Fruit fly (Drosophila melanogaster): ENCODE data around the gene CG10340.

Gene CG10340

DNA sequence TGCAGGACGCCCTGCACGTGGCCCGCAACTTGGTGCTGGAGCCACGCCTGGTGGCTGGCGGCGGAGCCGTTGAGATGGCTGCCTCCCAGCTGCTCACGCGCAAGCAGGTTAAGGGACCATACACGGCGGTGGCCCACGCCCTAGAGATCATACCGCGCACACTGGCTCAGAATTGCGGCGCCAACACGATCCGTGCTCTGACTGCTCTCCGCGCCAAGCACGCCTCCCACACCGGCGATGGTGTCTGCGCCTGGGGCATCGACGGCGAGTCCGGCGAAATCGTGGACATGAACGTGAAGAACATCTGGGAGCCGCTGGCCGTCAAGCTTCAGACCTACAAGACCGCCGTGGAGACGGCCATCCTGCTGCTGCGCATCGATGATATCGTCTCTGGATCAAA is 35.1 kb upstream of the CG10340 start (continued):
- TF ChIP-seq Med (GFP tag) (peak; percentile 66), B-H2 (GFP tag; optimal IDR thresholded peaks at IDR 0.05) (no peak), Dbx (GFP tag; IDR thresholded peaks at IDR 0.05) (peak; percentile 34; the same call in 1 of the 3 replicates), tap (tag; optimal IDR thresholded peaks at IDR 0.05) (no peak), nerfin-2 (GFP tag; IDR thresholded peaks at IDR 0.05; ENCODE audit: partially characterized antibody) (no peak), slp2 (GFP tag; optimal IDR thresholded peaks at IDR 0.05) (no peak), fd64A (GFP tag; optimal IDR thresholded peaks at IDR 0.05) (no peak), CG8944 (GFP tag; optimal IDR thresholded peaks at IDR 0.05) (no peak), CG34376 (GFP tag; optimal IDR thresholded peaks at IDR 0.05) (no peak)

DNA sequence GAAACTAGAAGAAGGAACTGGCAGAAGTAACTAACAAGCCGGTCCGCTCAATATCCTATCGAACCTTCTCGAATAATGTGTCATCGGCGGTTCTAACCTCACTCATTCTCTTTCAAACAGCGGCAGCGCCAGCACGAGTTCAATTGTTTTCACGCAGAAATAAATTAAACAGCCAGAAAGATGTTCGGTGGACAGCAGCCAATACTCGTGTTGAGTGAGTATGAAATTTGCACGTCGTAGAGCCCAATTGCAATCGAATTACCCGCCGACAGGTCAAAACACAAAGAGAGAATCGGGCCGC is 33.5 kb upstream of the CG10340 start:
- TF ChIP-seq Trl (optimal IDR thresholded peaks at IDR 0.05) (peak in 1 of 2 experiments; percentile 24), Trl (GFP tag; optimal IDR thresholded peaks at IDR 0.05) (no peak), sisA (GFP tag; IDR thresholded peaks at IDR 0.05) (no peak), CG3163 (GFP tag; optimal IDR thresholded peaks at IDR 0.05) (peak; percentile 42), nom (GFP tag; optimal IDR thresholded peaks at IDR 0.05) (peak; percentile 50), CG4820 (GFP tag; optimal IDR thresholded peaks at IDR 0.05) (no peak), kni (GFP tag; optimal IDR thresholded peaks at IDR 0.05) (no peak), CG7839 (tag; optimal IDR thresholded peaks at IDR 0.05) (no peak), CG10462 (GFP tag; optimal IDR thresholded peaks at IDR 0.05) (no peak), CG15601 (tag; optimal IDR thresholded peaks at IDR 0.05) (no peak), mirr (GFP tag; optimal IDR thresholded peaks at IDR 0.05) (peak; percentile 2), E2f2 (GFP tag; IDR thresholded peaks at IDR 0.05) (0 out of 2 replicates have a peak, but pooled peaks have one; percentile 44), unc-4 (GFP tag; IDR thresholded peaks at IDR 0.05; ENCODE audit: partially characterized antibody) (no peak; the same call in 1 of the 2 replicates), Scr (GFP tag; IDR thresholded peaks at IDR 0.05; ENCODE audit: partially characterized antibody) (peak; percentile 50; the same call in 1 of the 2 replicates), esg (GFP tag; conservative IDR thresholded peaks at IDR 0.05) (no peak), nerfin-1 (tag; optimal IDR thresholded peaks at IDR 0.05) (no peak), CG11456 (GFP tag; IDR thresholded peaks at IDR 0.05) (no peak), YL-1 (GFP tag; optimal IDR thresholded peaks at IDR 0.05) (peak; percentile 87), D (optimal IDR thresholded peaks at IDR 0.05) (no peak), D (GFP tag; optimal IDR thresholded peaks at IDR 0.05) (no peak), B-H2 (GFP tag; optimal IDR thresholded peaks at IDR 0.05) (no peak), pzg (GFP tag; optimal IDR thresholded peaks at IDR 0.05) (peak; percentile 1), MESR4 (GFP tag; optimal IDR thresholded peaks at IDR 0.05) (peak; percentile 89), Sin3A (optimal IDR thresholded peaks at IDR 0.05) (peak; percentile 53), CG14441 (GFP tag; IDR thresholded peaks at IDR 0.05) (no peak), CG12071 (GFP tag; optimal IDR thresholded peaks at IDR 0.05) (no peak), gro (GFP tag; optimal IDR thresholded peaks at IDR 0.05) (no peak), bbx (GFP tag; IDR thresholded peaks at IDR 0.05; ENCODE audit: partially characterized antibody) (peak; percentile 2; the same call in 1 of the 2 replicates), klu (GFP tag; IDR thresholded peaks at IDR 0.05) (no peak), ab (GFP tag; optimal IDR thresholded peaks at IDR 0.05) (no peak), CG7556 (GFP tag; optimal IDR thresholded peaks at IDR 0.05) (no peak), Dp (GFP tag; optimal IDR thresholded peaks at IDR 0.05) (peak; percentile 39), CG1602 (GFP tag; optimal IDR thresholded peaks at IDR 0.05) (no peak), Med (GFP tag) (peak; percentile 43), Sry-β (GFP tag; optimal IDR thresholded peaks at IDR 0.05) (no peak), CG42726 (GFP tag; IDR thresholded peaks at IDR 0.05; ENCODE audit: partially characterized antibody) (no peak), trem (tag; optimal IDR thresholded peaks at IDR 0.05) (no peak), CG13287 (GFP tag; IDR thresholded peaks at IDR 0.05; ENCODE audit: partially characterized antibody) (peak; percentile 22; the same call in 1 of the 2 replicates), Sry-δ (GFP tag; optimal IDR thresholded peaks at IDR 0.05) (peak; percentile 36), CG9932 (GFP tag; IDR thresholded peaks at IDR 0.05) (no peak), CG34422 (GFP tag; IDR thresholded peaks at IDR 0.05) (peak; percentile 61; the same call in 1 of the 3 replicates), nerfin-2 (GFP tag; IDR thresholded peaks at IDR 0.05; ENCODE audit: partially characterized antibody) (peak; percentile 4; the same call in 1 of the 2 replicates), p53 (GFP tag; optimal IDR thresholded peaks at IDR 0.05) (no peak), CrebB (tag; optimal IDR thresholded peaks at IDR 0.05) (no peak)

Data from whole organism, embryonic.